Worm (Caenorhabditis elegans): ENCODE data around the gene T07C4.12.

DNA sequence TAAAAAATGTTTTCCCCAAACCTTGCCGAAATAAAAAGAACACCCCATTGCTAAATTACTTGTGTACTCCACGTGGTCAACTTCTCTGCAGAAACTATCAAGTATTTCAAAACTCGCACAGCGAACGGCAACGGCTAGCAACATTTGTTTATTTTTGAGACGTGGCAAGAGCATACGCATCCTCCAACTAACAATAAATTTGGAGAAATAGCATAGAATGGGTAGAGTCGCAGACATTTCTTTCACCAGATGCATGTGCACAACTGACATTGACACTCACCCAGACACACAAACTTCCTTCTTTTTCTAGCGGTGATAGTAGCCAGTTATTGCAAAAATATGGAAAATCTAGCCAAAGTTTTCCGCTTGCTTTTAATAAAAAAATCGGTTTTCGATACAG, 47.2 kb upstream of the T07C4.12 start:
- TF ChIP-seq F37B4.10 (GFP tag; IDR thresholded peaks at IDR 0.05) (no peak), lsy-27 (tag; optimal IDR thresholded peaks at IDR 0.05; ENCODE audit: borderline replicate concordance, insufficient read depth) (no peak), unc-62 (GFP tag; optimal IDR thresholded peaks at IDR 0.05) (no peak), egrh-3 (GFP tag; IDR thresholded peaks at IDR 0.05) (no peak), dox-1 (GFP tag; IDR thresholded peaks at IDR 0.05) (no peak), attf-3 (GFP tag; conservative IDR thresholded peaks at IDR 0.05) (no peak), ztf-18 (tag; optimal IDR thresholded peaks at IDR 0.05) (no peak), ama-1 (optimal IDR thresholded peaks at IDR 0.05) (no peak), ama-1 (GFP tag; optimal IDR thresholded peaks at IDR 0.05) (no peak), cebp-1 (GFP tag; IDR thresholded peaks at IDR 0.05) (no peak), cebp-1 (tag; optimal IDR thresholded peaks at IDR 0.05) (peak; percentile 29), pha-4 (tag; optimal IDR thresholded peaks at IDR 0.05) (no peak), egl-44 (GFP tag; IDR thresholded peaks at IDR 0.05) (no peak)
